Worm (Caenorhabditis elegans): Measurements from ENCODE around the gene F22E12.1.

DNA sequence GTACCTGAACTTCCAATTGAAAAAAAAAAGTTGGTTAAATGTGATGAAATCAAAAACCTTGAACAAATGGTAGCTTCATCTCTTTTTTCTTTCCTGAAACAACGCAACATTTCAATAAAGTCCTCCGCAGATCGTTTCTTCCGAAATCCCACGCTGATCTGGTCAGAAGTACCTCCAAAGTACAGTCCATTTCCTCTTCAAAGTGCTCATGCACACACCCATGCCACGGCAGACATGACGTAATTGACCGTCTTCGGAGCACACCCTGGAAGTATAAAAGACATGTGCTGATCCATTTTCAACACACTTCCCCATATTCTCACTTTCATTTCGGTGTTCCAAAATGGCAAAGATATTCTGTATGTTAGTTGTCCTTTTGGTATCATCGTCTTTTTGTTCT is 46.7 kb upstream of the F22E12.1 start, which contains the start of gene C35A5.10:
- TF ChIP-seq zip-5 (tag; optimal IDR thresholded peaks at IDR 0.05) (no peak), ceh-2 (tag; optimal IDR thresholded peaks at IDR 0.05) (no peak), nhr-11 (tag; optimal IDR thresholded peaks at IDR 0.05) (no peak), hlh-6 (tag; optimal IDR thresholded peaks at IDR 0.05) (no peak), pha-4 (tag; optimal IDR thresholded peaks at IDR 0.05) (no peak), ceh-9 (tag; optimal IDR thresholded peaks at IDR 0.05) (no peak), ama-1 (optimal IDR thresholded peaks at IDR 0.05) (no peak), sox-4 (tag; optimal IDR thresholded peaks at IDR 0.05) (no peak), unc-42 (tag; optimal IDR thresholded peaks at IDR 0.05) (no peak)
